Fruit fly (Drosophila melanogaster) whole organism, wandering third instar larva: ENCODE data around the gene CG43218.

Source experiments
- CG32264 ChIP-seq: fragments of 200-800 bp; sonication (Bioruptor generic); optimal IDR thresholded peaks from 2 replicates; lab custom pipeline; 2016; ENCODE audit warnings: missing biosample characterization, missing genetic modification characterization
- CG9705 ChIP-seq: fragments of 200-800 bp; sonication (Bioruptor generic); optimal IDR thresholded peaks from 2 replicates; lab custom pipeline; 2018; ENCODE audit warnings: missing biosample characterization, mild to moderate bottlenecking, missing genetic modification characterization
- Dfd ChIP-seq: fragments of >200 bp; optimal IDR thresholded peaks from 2 replicates; lab custom pipeline; 2017; ENCODE audit warnings: missing biosample characterization, missing genetic modification characterization
- GATAd ChIP-seq: sonication (Bioruptor generic); optimal IDR thresholded peaks from 2 replicates; lab custom pipeline; 2016; ENCODE audit warnings: missing biosample characterization, missing genetic modification characterization
- HLH106 ChIP-seq: fragments of 200-800 bp; optimal IDR thresholded peaks from 3 replicates; lab custom pipeline; 2019; ENCODE audit warnings: missing biosample characterization, mild to moderate bottlenecking, missing genetic modification characterization, moderate library complexity
- Hnf4 ChIP-seq: fragments of 200-800 bp; sonication (Bioruptor generic); optimal IDR thresholded peaks from 2 replicates; lab custom pipeline; 2016; ENCODE audit warnings: missing biosample characterization, mild to moderate bottlenecking, missing genetic modification characterization
- Hr78 ChIP-seq: fragments of >200 bp; optimal IDR thresholded peaks from 2 replicates; lab custom pipeline; 2017; ENCODE audit warnings: missing biosample characterization, missing genetic modification characterization
- Hr83 ChIP-seq: fragments of 200-300 bp; sonication (Bioruptor generic); optimal IDR thresholded peaks from 2 replicates; lab custom pipeline; 2016; ENCODE audit warnings: missing biosample characterization, mild to moderate bottlenecking, missing genetic modification characterization, moderate library complexity; ENCODE audit not compliant: poor library complexity, severe bottlenecking
- Jra ChIP-seq: sonication (Bioruptor generic); optimal IDR thresholded peaks from 2 replicates; lab custom pipeline; 2016; ENCODE audit warnings: missing biosample characterization, missing genetic modification characterization
- Mio ChIP-seq: sonication (Bioruptor generic); optimal IDR thresholded peaks from 2 replicates; lab custom pipeline; 2016; ENCODE audit warnings: missing biosample characterization, missing genetic modification characterization
- N ChIP-seq: fragments of >200 bp; optimal IDR thresholded peaks from 2 replicates; lab custom pipeline; 2018; ENCODE audit warnings: missing biosample characterization, missing external identifiers, missing genetic modification characterization
- OdsH ChIP-seq: fragments of 200-800 bp; sonication (Bioruptor generic); optimal IDR thresholded peaks from 2 replicates; lab custom pipeline; 2016; ENCODE audit warnings: missing biosample characterization, mild to moderate bottlenecking, missing genetic modification characterization
- Rel ChIP-seq, 2 experiments: fragments of 200-800 bp; sonication (Bioruptor generic) in 1 of 2; optimal IDR thresholded peaks; 2 replicates in 1 of 2; 3 replicates in 1 of 2; lab custom pipeline; 2016 to 2019; ENCODE audit warnings: mild to moderate bottlenecking in 2 of 2, missing biosample characterization in 2 of 2, missing genetic modification characterization in 2 of 2, moderate library complexity in 1 of 2
- Sp1 ChIP-seq: fragments of 200-800 bp; sonication (Bioruptor generic); optimal IDR thresholded peaks from 3 replicates; lab custom pipeline; 2019; ENCODE audit warnings: missing biosample characterization, mild to moderate bottlenecking, missing genetic modification characterization, moderate library complexity
- Vsx2 ChIP-seq: fragments of 200-300, 225-300 bp; sonication (Bioruptor generic); optimal IDR thresholded peaks from 2 replicates; lab custom pipeline; 2018; ENCODE audit warnings: missing biosample characterization, missing genetic modification characterization; ENCODE audit not compliant: partially characterized antibody
- br ChIP-seq: fragments of 200-800 bp; sonication (Bioruptor generic); optimal IDR thresholded peaks from 2 replicates; lab custom pipeline; 2016; ENCODE audit warnings: missing biosample characterization, missing genetic modification characterization
- dmrt93B ChIP-seq: fragments of 200-800 bp; sonication (Bioruptor generic); optimal IDR thresholded peaks from 2 replicates; lab custom pipeline; 2018; ENCODE audit warnings: missing biosample characterization, mild to moderate bottlenecking, missing genetic modification characterization
- ey ChIP-seq: fragments of 200-800 bp; sonication (Bioruptor generic); optimal IDR thresholded peaks from 2 replicates; lab custom pipeline; 2016; ENCODE audit warnings: missing biosample characterization, missing genetic modification characterization
- foxo ChIP-seq, 2 experiments: fragments of 200-800 bp; sonication (Bioruptor generic); optimal IDR thresholded peaks; 2 replicates in 1 of 2; 3 replicates in 1 of 2; lab custom pipeline; 2016 to 2017; ENCODE audit warnings: missing biosample characterization in 2 of 2, missing genetic modification characterization in 2 of 2
- fru ChIP-seq: fragments of 200-800 bp; sonication (Bioruptor generic); optimal IDR thresholded peaks from 3 replicates; lab custom pipeline; 2016; ENCODE audit warnings: missing biosample characterization, mild to moderate bottlenecking, missing genetic modification characterization
- h ChIP-seq: fragments of 200-800 bp; sonication (Bioruptor generic); optimal IDR thresholded peaks from 3 replicates; lab custom pipeline; 2016; ENCODE audit warnings: missing biosample characterization, mild to moderate bottlenecking, missing genetic modification characterization
- jim ChIP-seq: fragments of 175-275, 200-325 bp; sonication (Bioruptor generic); optimal IDR thresholded peaks from 2 replicates; lab custom pipeline; 2016; ENCODE audit warnings: missing biosample characterization, mild to moderate bottlenecking, missing genetic modification characterization
- lola ChIP-seq: fragments of >200 bp; optimal IDR thresholded peaks from 2 replicates; lab custom pipeline; 2017; ENCODE audit warnings: missing biosample characterization, missing genetic modification characterization
- pan ChIP-seq: fragments of >200 bp; optimal IDR thresholded peaks from 2 replicates; lab custom pipeline; 2017
- psq ChIP-seq: fragments of 200-800 bp; sonication (Bioruptor generic); optimal IDR thresholded peaks from 3 replicates; lab custom pipeline; 2017; ENCODE audit warnings: missing biosample characterization, mild to moderate bottlenecking, missing genetic modification characterization, moderate library complexity
- rgr ChIP-seq: fragments of 200-800 bp; sonication (Bioruptor generic); optimal IDR thresholded peaks from 3 replicates; lab custom pipeline; 2016; ENCODE audit warnings: missing biosample characterization, mild to moderate bottlenecking, missing genetic modification characterization
- sv ChIP-seq: fragments of 200-800 bp; sonication (Bioruptor generic); optimal IDR thresholded peaks from 3 replicates; lab custom pipeline; 2016; ENCODE audit warnings: missing biosample characterization, missing genetic modification characterization
- tai ChIP-seq: sonication (Bioruptor generic); optimal IDR thresholded peaks from 2 replicates; lab custom pipeline; 2016; ENCODE audit warnings: missing biosample characterization, missing genetic modification characterization
- usp ChIP-seq: fragments of >200 bp; optimal IDR thresholded peaks from 2 replicates; lab custom pipeline; 2017; ENCODE audit warnings: missing biosample characterization, missing genetic modification characterization
- woc ChIP-seq: sonication (Bioruptor generic); optimal IDR thresholded peaks from 2 replicates; lab custom pipeline; 2016; ENCODE audit warnings: missing biosample characterization, mild to moderate bottlenecking, missing genetic modification characterization

The CG43218 gene

dm6 chr3L:21253761-21254523 is 3.9 kb upstream of the CG43218 start (continued):
- TF ChIP-seq Hr83 (GFP tag; lab: Kevin White, UChicago), result peak; percentile 33
- peak; percentile 99 for TF ChIP-seq br (GFP tag; lab: Kevin White, UChicago)

- TF ChIP-seq Hr83 (GFP tag; lab: Kevin White, UChicago), result peak; percentile 74
- no peak for TF ChIP-seq sv (GFP tag; lab: Kevin White, UChicago)
- no peak for TF ChIP-seq OdsH (GFP tag; lab: Kevin White, UChicago)
- TF ChIP-seq jim (GFP tag; lab: Kevin White, UChicago), result peak; percentile 37
- TF ChIP-seq HLH106 (tag; lab: Kevin White, UChicago), result peak; percentile 18
- TF ChIP-seq GATAd (GFP tag; lab: Kevin White, UChicago), result no peak
- TF ChIP-seq Jra (GFP tag; lab: Kevin White, UChicago), result no peak
- no peak for TF ChIP-seq pan (lab: Kevin White, UChicago)
- TF ChIP-seq, all 38 proteins: peak for 3
Measured at dm6 chr3L:21254524-21254972, 3.3 kb upstream of the CG43218 start.

- TF ChIP-seq N (GFP tag; lab: Kevin White, UChicago) (no peak), fru (GFP tag; lab: Kevin White, UChicago) (peak; percentile 50), ey (peak; percentile 34), h (peak; percentile 61), tai (GFP tag; lab: Kevin White, UChicago) (peak; percentile 22), rgr (GFP tag; lab: Kevin White, UChicago) (peak; percentile 45), CG9705 (GFP tag; lab: Kevin White, UChicago) (peak; percentile 9), foxo (GFP tag; optimal IDR thresholded peaks at IDR 0.05; lab: Kevin White, UChicago) (peak in 1 of 2 experiments; percentile 52), Hnf4 (GFP tag; lab: Kevin White, UChicago) (peak; percentile 30), Vsx2 (GFP tag; lab: Kevin White, UChicago) (no peak), Jra (GFP tag; lab: Kevin White, UChicago) (no peak), HLH106 (tag; lab: Kevin White, UChicago) (peak; percentile 58), Dfd (GFP tag; lab: Kevin White, UChicago) (no peak), pan (lab: Kevin White, UChicago) (no peak), Rel (GFP tag; optimal IDR thresholded peaks at IDR 0.05; lab: Kevin White, UChicago) (no peak), Rel (tag; optimal IDR thresholded peaks at IDR 0.05; lab: Kevin White, UChicago) (peak; percentile 5), br (GFP tag; lab: Kevin White, UChicago) (peak; percentile 11), woc (GFP tag; lab: Kevin White, UChicago) (no peak), usp (GFP tag; lab: Kevin White, UChicago) (no peak), Sp1 (GFP tag; lab: Kevin White, UChicago) (peak; percentile 30), lola (GFP tag; lab: Kevin White, UChicago) (no peak), CG32264 (GFP tag; lab: Kevin White, UChicago) (no peak), Mio (GFP tag; lab: Kevin White, UChicago) (no peak)
Measured at dm6 chr3L:21256062-21257023, 1.5 kb upstream of the CG43218 start.

dm6 chr3L:21259257-21259656 is 1.4 kb downstream of the CG43218 start:
- TF ChIP-seq GATAd (GFP tag; lab: Kevin White, UChicago), result no peak
- no peak for TF ChIP-seq rgr (GFP tag; lab: Kevin White, UChicago)
- TF ChIP-seq Jra (GFP tag; lab: Kevin White, UChicago), result no peak
- TF ChIP-seq psq, result no peak
- TF ChIP-seq Rel (GFP tag; optimal IDR thresholded peaks at IDR 0.05; lab: Kevin White, UChicago), result no peak
- no peak for TF ChIP-seq Rel (tag; optimal IDR thresholded peaks at IDR 0.05; lab: Kevin White, UChicago)
- no peak for TF ChIP-seq Hr78 (GFP tag; lab: Kevin White, UChicago)
- no peak for TF ChIP-seq N (GFP tag; lab: Kevin White, UChicago)
- TF ChIP-seq dmrt93B, result no peak
